Worm (Caenorhabditis elegans): ENCODE measurements around the gene oatr-1.

Gene oatr-1

DNA sequence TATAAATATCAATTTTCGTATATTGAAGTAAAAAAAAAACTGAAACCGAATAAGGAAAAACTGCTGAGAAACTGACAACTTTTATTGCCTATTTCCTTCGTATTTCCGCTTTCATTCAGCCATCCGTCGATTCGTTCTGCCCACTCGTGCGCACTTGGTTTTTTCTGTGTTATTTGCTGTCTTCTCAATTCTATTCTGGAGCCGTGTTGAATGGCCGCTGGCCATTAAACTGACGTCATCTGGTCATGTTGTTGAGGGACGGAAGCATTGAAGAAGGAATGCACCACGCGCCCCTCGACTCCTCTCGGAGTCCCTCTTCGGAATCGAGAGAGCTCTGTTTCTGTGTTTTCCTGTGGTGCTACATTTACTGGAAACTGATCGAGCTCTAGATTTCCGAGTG lies 47.4 kb downstream of the oatr-1 start (continued):
- TF ChIP-seq lin-38 (GFP tag; IDR thresholded peaks at IDR 0.05) (no peak), Y75B8A.6 (GFP tag; IDR thresholded peaks at IDR 0.05) (no peak), sdz-12 (GFP tag; optimal IDR thresholded peaks at IDR 0.05) (no peak), F44E2.7 (GFP tag; IDR thresholded peaks at IDR 0.05) (no peak), ZK546.5 (tag; optimal IDR thresholded peaks at IDR 0.05) (no peak), dpl-1 (GFP tag; optimal IDR thresholded peaks at IDR 0.05) (no peak), pqm-1 (tag; optimal IDR thresholded peaks at IDR 0.05) (no peak), php-3 (GFP tag; IDR thresholded peaks at IDR 0.05) (no peak), ama-1 (optimal IDR thresholded peaks at IDR 0.05) (no peak), lin-1 (GFP tag; IDR thresholded peaks at IDR 0.05) (no peak), F26F4.8 (GFP tag; conservative IDR thresholded peaks at IDR 0.05) (no peak), nhr-6 (tag; optimal IDR thresholded peaks at IDR 0.05) (no peak), ceh-20 (GFP tag; IDR thresholded peaks at IDR 0.05) (no peak), R02D3.7 (tag; optimal IDR thresholded peaks at IDR 0.05) (no peak), D1046.2 (GFP tag; IDR thresholded peaks at IDR 0.05) (no peak), tag-97 (GFP tag; IDR thresholded peaks at IDR 0.05) (no peak), nhr-111 (GFP tag; optimal IDR thresholded peaks at IDR 0.05) (no peak), lin-39 (tag; optimal IDR thresholded peaks at IDR 0.05) (no peak), unc-39 (tag; optimal IDR thresholded peaks at IDR 0.05) (no peak), lir-3 (tag; optimal IDR thresholded peaks at IDR 0.05) (no peak), hlh-11 (tag; optimal IDR thresholded peaks at IDR 0.05) (no peak), set-16 (GFP tag; IDR thresholded peaks at IDR 0.05) (peak; percentile 35; the same call in 1 of the 2 replicates), nhr-237 (tag; optimal IDR thresholded peaks at IDR 0.05) (no peak), gei-8 (GFP tag; optimal IDR thresholded peaks at IDR 0.05) (no peak), nhr-25 (tag; optimal IDR thresholded peaks at IDR 0.05; ENCODE audit: borderline replicate concordance, insufficient read depth) (no peak), hlh-30 (tag; optimal IDR thresholded peaks at IDR 0.05; ENCODE audit: insufficient read depth) (peak; percentile 77), ceh-44 (GFP tag; IDR thresholded peaks at IDR 0.05) (no peak), vab-7 (GFP tag; IDR thresholded peaks at IDR 0.05) (no peak), arid-1 (GFP tag; conservative IDR thresholded peaks at IDR 0.05) (no peak), F49E8.2 (tag; optimal IDR thresholded peaks at IDR 0.05; ENCODE audit: borderline replicate concordance) (no peak), ztf-7 (tag; optimal IDR thresholded peaks at IDR 0.05) (no peak), unc-62 (GFP tag; optimal IDR thresholded peaks at IDR 0.05 in 1 of 2) (peak in 1 of 2 experiments; percentile 45), unc-62 (tag; optimal IDR thresholded peaks at IDR 0.05) (no peak), ceh-82 (tag; optimal IDR thresholded peaks at IDR 0.05) (no peak), Y5F2A.4 (GFP tag; optimal IDR thresholded peaks at IDR 0.05) (no peak), ZK337.2 (GFP tag; IDR thresholded peaks at IDR 0.05) (no peak), Y105C5A.15 (GFP tag; IDR thresholded peaks at IDR 0.05) (no peak), mxl-3 (GFP tag; optimal IDR thresholded peaks at IDR 0.05) (no peak), zfp-2 (tag; optimal IDR thresholded peaks at IDR 0.05) (no peak), dmd-6 (GFP tag; IDR thresholded peaks at IDR 0.05) (peak; percentile 36), lin-29 (GFP tag; IDR thresholded peaks at IDR 0.05) (no peak), attf-4 (tag; optimal IDR thresholded peaks at IDR 0.05) (no peak), ctbp-1 (GFP tag; IDR thresholded peaks at IDR 0.05) (peak; percentile 73), Y48G9A.11 (GFP tag; IDR thresholded peaks at IDR 0.05) (no peak), mep-1 (tag; optimal IDR thresholded peaks at IDR 0.05) (peak; percentile 16), hif-1 (tag; optimal IDR thresholded peaks at IDR 0.05) (peak in 1 of 2 experiments; percentile 19), zag-1 (tag; optimal IDR thresholded peaks at IDR 0.05) (no peak), egl-27 (tag; optimal IDR thresholded peaks at IDR 0.05) (no peak), ceh-32 (tag; optimal IDR thresholded peaks at IDR 0.05; ENCODE audit: poor library complexity) (no peak), nhr-28 (tag; optimal IDR thresholded peaks at IDR 0.05) (no peak), daf-8 (GFP tag; IDR thresholded peaks at IDR 0.05) (no peak), fos-1 (tag; optimal IDR thresholded peaks at IDR 0.05) (no peak)
